Fruit fly (Drosophila melanogaster) whole organism, embryonic: ENCODE results near the gene Muted.

Experiments used
- ATbp ChIP-seq: fragments of 200-800 bp; sonication (Bioruptor generic); optimal IDR thresholded peaks from 2 replicates; lab custom pipeline; 2017; ENCODE audit warnings: missing biosample characterization, mild to moderate bottlenecking, missing genetic modification characterization, missing genetic modification reagents
- B-H2 ChIP-seq: fragments of 200-800 bp; sonication (Bioruptor generic); optimal IDR thresholded peaks from 2 replicates; lab custom pipeline; 2018; ENCODE audit warnings: missing biosample characterization, mild to moderate bottlenecking, missing genetic modification characterization
- Bteb2 ChIP-seq: fragments of 200-800 bp; sonication (Bioruptor generic); optimal IDR thresholded peaks from 2 replicates; lab custom pipeline; 2016; ENCODE audit warnings: missing biosample characterization, missing genetic modification characterization
- CG11456 ChIP-seq: fragments of 200-800 bp; sonication (Bioruptor generic); IDR thresholded peaks from 3 replicates; pipeline ENCODE4 v1.3.6; 2022; ENCODE audit warnings: missing biosample characterization, missing genetic modification characterization
- CG11560 ChIP-seq: fragments of 200-800 bp; sonication (Bioruptor generic); IDR thresholded peaks from 3 replicates; pipeline ENCODE4 v1.3.6; 2022; ENCODE audit warnings: missing biosample characterization, missing genetic modification characterization
- CG15073 ChIP-seq: fragments of 200-800 bp; sonication (Bioruptor generic); optimal IDR thresholded peaks from 2 replicates; lab custom pipeline; 2016; ENCODE audit warnings: missing biosample characterization, missing genetic modification characterization
- CG17359 ChIP-seq: fragments of 200-800 bp; sonication (Bioruptor generic); optimal IDR thresholded peaks from 3 replicates; lab custom pipeline; 2018; ENCODE audit warnings: missing biosample characterization, mild to moderate bottlenecking, missing genetic modification characterization, moderate library complexity
- CG18262 ChIP-seq: fragments of 200-800 bp; optimal IDR thresholded peaks from 3 replicates; lab custom pipeline; 2019; ENCODE audit warnings: missing biosample characterization, mild to moderate bottlenecking, missing genetic modification characterization, moderate library complexity
- CG2875 ChIP-seq: fragments of 200-800 bp; sonication (Bioruptor generic); optimal IDR thresholded peaks from 2 replicates; lab custom pipeline; 2017; ENCODE audit warnings: missing biosample characterization, mild to moderate bottlenecking, missing genetic modification characterization, missing genetic modification reagents
- CG31224 ChIP-seq: fragments of 200-800 bp; sonication (Bioruptor generic); IDR thresholded peaks from 2 replicates; pipeline ENCODE4 v1.3.6; 2022; ENCODE audit warnings: missing biosample characterization, missing genetic modification characterization
- CG31441 ChIP-seq: fragments of 200-800 bp; sonication (Bioruptor generic); IDR thresholded peaks from 2 replicates; pipeline ENCODE4 v1.3.6; 2022; ENCODE audit warnings: missing biosample characterization, missing genetic modification characterization
- CG4404 ChIP-seq: fragments of 200-800 bp; sonication (Bioruptor generic); IDR thresholded peaks from 2 replicates; pipeline ENCODE4 v1.3.6; 2022; ENCODE audit warnings: missing biosample characterization, missing genetic modification characterization
- CG7928 ChIP-seq: fragments of 200-800 bp; sonication (Bioruptor generic); optimal IDR thresholded peaks from 2 replicates; lab custom pipeline; 2017; ENCODE audit warnings: missing biosample characterization, mild to moderate bottlenecking, missing genetic modification characterization
- CG7963 ChIP-seq: fragments of 200-800 bp; sonication (Bioruptor generic); IDR thresholded peaks from 3 replicates; pipeline ENCODE4 v1.3.6; 2022; ENCODE audit warnings: missing biosample characterization, missing genetic modification characterization; ENCODE audit not compliant: partially characterized antibody
- CG8388 ChIP-seq: fragments of 200-800 bp; sonication (Bioruptor generic); optimal IDR thresholded peaks from 2 replicates; lab custom pipeline; 2019; ENCODE audit warnings: missing biosample characterization, mild to moderate bottlenecking, missing genetic modification characterization, moderate library complexity
- CoRest ChIP-seq: fragments of 200-800 bp; sonication (Bioruptor generic); optimal IDR thresholded peaks from 3 replicates; lab custom pipeline; 2018; ENCODE audit warnings: missing biosample characterization, mild to moderate bottlenecking, missing genetic modification characterization, moderate library complexity
- D ChIP-seq, 2 experiments: fragments of 200-800 bp in 1 of 2; fragments of >200 bp in 1 of 2; sonication (Bioruptor generic) in 1 of 2; optimal IDR thresholded peaks; 2 replicates in 1 of 2; 3 replicates in 1 of 2; lab custom pipeline; 2017; ENCODE audit warnings: mild to moderate bottlenecking in 1 of 2, missing biosample characterization in 1 of 2, missing genetic modification characterization in 1 of 2, missing genetic modification reagents in 1 of 2
- Dip3 ChIP-seq: fragments of 200-800 bp; sonication (Bioruptor generic); optimal IDR thresholded peaks from 3 replicates; lab custom pipeline; 2016; ENCODE audit warnings: missing biosample characterization, missing genetic modification characterization
- Ets65A ChIP-seq: fragments of 200-800 bp; sonication (Bioruptor generic); peaks from one replicate; lab custom pipeline; 2016; ENCODE audit warnings: missing biosample characterization, missing genetic modification characterization
- Gug ChIP-seq: fragments of 200-800 bp; sonication (Bioruptor generic); IDR thresholded peaks from 4 replicates; pipeline ENCODE4 v1.3.6; 2022; ENCODE audit warnings: missing biosample characterization, missing genetic modification characterization
- H2.0 ChIP-seq: fragments of 200-800 bp; sonication (Bioruptor generic); IDR thresholded peaks from 2 replicates; pipeline ENCODE4 v1.3.6; 2022; ENCODE audit warnings: missing biosample characterization, missing genetic modification characterization
- HLH3B ChIP-seq: fragments of 200-800 bp; sonication (Bioruptor generic); IDR thresholded peaks from 2 replicates; pipeline ENCODE4 v1.3.6; 2022; ENCODE audit warnings: missing biosample characterization, missing genetic modification characterization
- Hr51 ChIP-seq, 2 experiments: fragments of 200-800 bp; sonication (Bioruptor generic); optimal IDR thresholded peaks; 2 replicates in 1 of 2; 3 replicates in 1 of 2; lab custom pipeline; 2016 to 2018; ENCODE audit warnings: missing biosample characterization in 2 of 2, missing genetic modification characterization in 2 of 2, mild to moderate bottlenecking in 1 of 2, moderate library complexity in 1 of 2
- Lim3 ChIP-seq: fragments of 200-800 bp; sonication (Bioruptor generic); IDR thresholded peaks from 2 replicates; pipeline ENCODE4 v1.3.6; 2022; ENCODE audit warnings: missing biosample characterization, missing genetic modification characterization
- NFAT ChIP-seq: fragments of 200-800 bp; sonication (Bioruptor generic); IDR thresholded peaks from 2 replicates; pipeline ENCODE4 v1.3.6; 2022; ENCODE audit warnings: missing biosample characterization, missing genetic modification characterization
- Oaz ChIP-seq: fragments of 200-800 bp; sonication (Bioruptor generic); IDR thresholded peaks from 2 replicates; pipeline ENCODE4 v1.3.6; 2022; ENCODE audit warnings: missing biosample characterization, missing genetic modification characterization
- Oli ChIP-seq: fragments of 200-800 bp; sonication (Bioruptor generic); optimal IDR thresholded peaks from 2 replicates; lab custom pipeline; 2018; ENCODE audit warnings: missing biosample characterization, mild to moderate bottlenecking, missing genetic modification characterization, moderate library complexity
- Sox102F ChIP-seq: fragments of 200-800 bp; sonication (Bioruptor generic); optimal IDR thresholded peaks from 2 replicates; lab custom pipeline; 2018; ENCODE audit warnings: missing biosample characterization, mild to moderate bottlenecking, missing genetic modification characterization, moderate library complexity
- Xbp1 ChIP-seq: fragments of 200-800 bp; sonication (Bioruptor generic); optimal IDR thresholded peaks from 3 replicates; lab custom pipeline; 2016; ENCODE audit warnings: missing biosample characterization, mild to moderate bottlenecking, missing genetic modification characterization
- cg ChIP-seq: fragments of 200-800 bp; sonication (Bioruptor generic); optimal IDR thresholded peaks from 3 replicates; lab custom pipeline; 2019; ENCODE audit warnings: missing biosample characterization, mild to moderate bottlenecking, missing genetic modification characterization, moderate library complexity
- chinmo ChIP-seq: fragments of 200-800 bp; sonication (Bioruptor generic); IDR thresholded peaks from 4 replicates; pipeline ENCODE4 v1.3.6; 2022; ENCODE audit warnings: missing biosample characterization, missing genetic modification characterization; ENCODE audit not compliant: partially characterized antibody
- ci ChIP-seq: fragments of 200-800 bp; sonication (Bioruptor generic); IDR thresholded peaks from 3 replicates; pipeline ENCODE4 v1.3.6; 2022; ENCODE audit warnings: missing biosample characterization, missing genetic modification characterization
- dan ChIP-seq: fragments of 200-800 bp; sonication (Bioruptor generic); IDR thresholded peaks from 2 replicates; pipeline ENCODE4 v1.3.6; 2022; ENCODE audit warnings: missing biosample characterization, missing genetic modification characterization
- dmrt99B ChIP-seq: fragments of 200-800 bp; sonication (Bioruptor generic); optimal IDR thresholded peaks from 2 replicates; lab custom pipeline; 2018; ENCODE audit warnings: missing biosample characterization, mild to moderate bottlenecking, missing genetic modification characterization, moderate library complexity
- dpn ChIP-seq, 2 experiments: fragments of 200-800 bp; sonication (Bioruptor generic); optimal IDR thresholded peaks; 3 replicates each; lab custom pipeline; 2016; ENCODE audit warnings: missing biosample characterization in 2 of 2, missing genetic modification characterization in 2 of 2
- fd96Cb ChIP-seq: fragments of 200-800 bp; sonication (Bioruptor generic); optimal IDR thresholded peaks from 2 replicates; lab custom pipeline; 2018; ENCODE audit warnings: missing biosample characterization, mild to moderate bottlenecking, missing genetic modification characterization, moderate library complexity
- gem ChIP-seq: fragments of 200-800 bp; sonication (Bioruptor generic); optimal IDR thresholded peaks from 2 replicates; lab custom pipeline; 2019; ENCODE audit warnings: missing biosample characterization, mild to moderate bottlenecking, missing genetic modification characterization, moderate library complexity
- jigr1 ChIP-seq: fragments of 200-800 bp; sonication (Bioruptor generic); IDR thresholded peaks from 3 replicates; pipeline ENCODE4 v1.3.6; 2022; ENCODE audit warnings: missing biosample characterization, missing genetic modification characterization
- lmd ChIP-seq: fragments of 200-800 bp; sonication (Bioruptor generic); IDR thresholded peaks from 2 replicates; pipeline ENCODE4 v1.3.6; 2022; ENCODE audit warnings: missing biosample characterization, missing genetic modification characterization
- nau ChIP-seq: fragments of 200-800 bp; sonication (Bioruptor generic); optimal IDR thresholded peaks from 3 replicates; lab custom pipeline; 2017; ENCODE audit warnings: missing biosample characterization, mild to moderate bottlenecking, missing genetic modification characterization, missing genetic modification reagents
- peb ChIP-seq: fragments of 200-800 bp; sonication (Bioruptor generic); IDR thresholded peaks from 2 replicates; pipeline ENCODE4 v1.3.6; 2022; ENCODE audit warnings: missing biosample characterization, missing genetic modification characterization
- salm ChIP-seq: fragments of 200-800 bp; sonication (Bioruptor generic); optimal IDR thresholded peaks from 2 replicates; lab custom pipeline; 2018; ENCODE audit warnings: missing biosample characterization, mild to moderate bottlenecking, missing genetic modification characterization
- schlank ChIP-seq: fragments of 200-800 bp; sonication (Bioruptor generic); optimal IDR thresholded peaks from 2 replicates; lab custom pipeline; 2018; ENCODE audit warnings: missing biosample characterization, mild to moderate bottlenecking, missing genetic modification characterization
- sens ChIP-seq: fragments of 200-800 bp; sonication (Bioruptor generic); peaks from one replicate; lab custom pipeline; 2016; ENCODE audit warnings: missing biosample characterization, missing genetic modification characterization
- stc ChIP-seq: fragments of 200-800 bp; sonication (Bioruptor generic); IDR thresholded peaks from 2 replicates; pipeline ENCODE4 v1.3.6; 2022; ENCODE audit warnings: missing biosample characterization, missing genetic modification characterization
- tll ChIP-seq, 2 experiments: fragments of 200-800 bp in 1 of 2; fragments of >200 bp in 1 of 2; sonication (Bioruptor generic) in 1 of 2; optimal IDR thresholded peaks; 2 replicates each; lab custom pipeline; 2017 to 2019; ENCODE audit warnings: missing biosample characterization in 2 of 2, missing genetic modification characterization in 2 of 2, mild to moderate bottlenecking in 1 of 2, moderate library complexity in 1 of 2
- ttk ChIP-seq: fragments of 200-800 bp; sonication (Bioruptor generic); IDR thresholded peaks from 2 replicates; pipeline ENCODE4 v2.1.2; 2022; ENCODE audit warnings: missing biosample characterization, missing genetic modification characterization
- vvl ChIP-seq: fragments of 200-800 bp; sonication (Bioruptor generic); IDR thresholded peaks from 2 replicates; pipeline ENCODE4 v1.3.6; 2022; ENCODE audit warnings: missing biosample characterization, missing genetic modification characterization
- zen2 ChIP-seq: fragments of 200-800 bp; sonication (Bioruptor generic); IDR thresholded peaks from 3 replicates; pipeline ENCODE4 v1.3.6; 2022; ENCODE audit warnings: missing biosample characterization, missing genetic modification characterization; ENCODE audit not compliant: partially characterized antibody

Muted gene

DNA sequence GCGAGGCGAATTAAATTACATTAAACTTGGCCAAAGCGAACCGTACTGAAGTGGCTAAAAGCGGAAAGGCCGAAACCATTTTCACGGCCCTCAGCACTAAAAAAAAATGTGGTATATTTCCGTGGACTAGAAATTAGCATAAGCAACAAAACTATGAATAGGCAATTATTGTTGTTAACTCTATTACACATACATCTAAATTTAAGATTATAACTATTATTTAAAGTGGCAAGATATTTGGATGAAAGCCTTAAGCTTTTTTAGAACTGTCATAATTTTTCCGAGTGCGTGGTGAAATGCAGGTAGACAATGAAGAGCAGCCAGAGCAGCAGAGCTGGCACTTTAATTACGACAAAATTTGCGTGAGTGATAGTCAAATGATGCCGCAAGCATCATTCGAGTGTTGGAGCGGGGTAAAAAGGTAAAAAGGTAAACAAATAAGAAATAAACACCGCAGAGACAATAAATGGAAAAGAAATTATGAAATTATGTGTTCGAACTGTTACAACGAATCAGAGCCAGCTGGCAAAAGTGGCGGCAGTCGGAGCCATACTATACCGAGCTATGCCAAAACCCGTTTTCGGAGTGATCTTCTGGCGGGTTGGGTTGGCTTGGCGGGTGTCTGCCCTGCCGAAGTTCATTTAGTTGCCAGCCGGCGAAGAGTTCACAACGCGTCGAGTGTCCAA, 33.6 kb upstream of the Muted start, which contains the start of gene CG7080 (continued):
- TF ChIP-seq CG8388 (GFP tag; lab: Kevin White, UChicago) (peak; percentile 1), schlank (tag; lab: Kevin White, UChicago) (no peak), sens (GFP tag; lab: Kevin White, UChicago) (no peak), Hr51 (GFP tag; optimal IDR thresholded peaks at IDR 0.05; lab: Kevin White, UChicago) (peak in 1 of 2 experiments; percentile 72), tll (GFP tag; optimal IDR thresholded peaks at IDR 0.05; lab: Kevin White, UChicago) (no peak), CG11456 (GFP tag; lab: Robert Waterston, UW) (no peak), salm (tag; lab: Kevin White, UChicago) (no peak), HLH3B (peak; percentile 27; the same call in 1 of the 2 replicates), CG11560 (no peak), Lim3 (no peak), CG7963 (GFP tag; lab: Robert Waterston, UW) (no peak), CG4404 (GFP tag; lab: Robert Waterston, UW) (no peak), Ets65A (GFP tag; lab: Kevin White, UChicago) (no peak), CG31441 (peak; percentile 66), stc (peak; percentile 62), cg (GFP tag; lab: Kevin White, UChicago) (no peak), vvl (no peak), jigr1 (GFP tag; lab: Robert Waterston, UW) (no peak), B-H2 (GFP tag; lab: Kevin White, UChicago) (no peak), CoRest (tag; lab: Kevin White, UChicago) (peak; percentile 22), zen2 (GFP tag; lab: Robert Waterston, UW) (no peak), Oli (tag; lab: Kevin White, UChicago) (peak; percentile 37), CG31224 (GFP tag; lab: Robert Waterston, UW) (no peak), Xbp1 (GFP tag; lab: Kevin White, UChicago) (no peak), peb (GFP tag; lab: Robert Waterston, UW) (no peak), CG15073 (GFP tag; lab: Kevin White, UChicago) (no peak), CG18262 (tag; lab: Kevin White, UChicago) (peak; percentile 31), Dip3 (GFP tag; lab: Kevin White, UChicago) (no peak), D (optimal IDR thresholded peaks at IDR 0.05; lab: Kevin White, UChicago) (no peak), D (GFP tag; optimal IDR thresholded peaks at IDR 0.05; lab: Kevin White, UChicago) (no peak), CG2875 (GFP tag; lab: Kevin White, UChicago) (no peak), dmrt99B (tag; lab: Kevin White, UChicago) (peak; percentile 77), lmd (GFP tag; lab: Robert Waterston, UW) (peak; percentile 31; the same call in 1 of the 2 replicates), CG17359 (tag; lab: Kevin White, UChicago) (peak; percentile 54), NFAT (GFP tag; lab: Robert Waterston, UW) (no peak), ttk (peak; percentile 21; the same call in 1 of the 2 replicates), ci (GFP tag; lab: Robert Waterston, UW) (peak; percentile 45; the same call in 1 of the 3 replicates), ATbp (GFP tag; lab: Kevin White, UChicago) (peak; percentile 38), Sox102F (GFP tag; lab: Kevin White, UChicago) (peak; percentile 74), fd96Cb (peak; percentile 50), dan (GFP tag; lab: Robert Waterston, UW) (no peak), Oaz (GFP tag; lab: Robert Waterston, UW) (no peak), Gug (GFP tag; lab: Robert Waterston, UW) (no peak), CG7928 (no peak), Bteb2 (GFP tag; lab: Kevin White, UChicago) (no peak), nau (peak; percentile 1), gem (tag; lab: Kevin White, UChicago) (peak; percentile 66), chinmo (GFP tag; lab: Robert Waterston, UW) (no peak), dpn (GFP tag; optimal IDR thresholded peaks at IDR 0.05; lab: Kevin White, UChicago) (no peak), H2.0 (GFP tag; lab: Robert Waterston, UW) (0 out of 2 replicates have a peak, but pooled peaks have one; percentile 10)
